Worm (Caenorhabditis elegans): Measurements from ENCODE around the gene acs-6.

DNA sequence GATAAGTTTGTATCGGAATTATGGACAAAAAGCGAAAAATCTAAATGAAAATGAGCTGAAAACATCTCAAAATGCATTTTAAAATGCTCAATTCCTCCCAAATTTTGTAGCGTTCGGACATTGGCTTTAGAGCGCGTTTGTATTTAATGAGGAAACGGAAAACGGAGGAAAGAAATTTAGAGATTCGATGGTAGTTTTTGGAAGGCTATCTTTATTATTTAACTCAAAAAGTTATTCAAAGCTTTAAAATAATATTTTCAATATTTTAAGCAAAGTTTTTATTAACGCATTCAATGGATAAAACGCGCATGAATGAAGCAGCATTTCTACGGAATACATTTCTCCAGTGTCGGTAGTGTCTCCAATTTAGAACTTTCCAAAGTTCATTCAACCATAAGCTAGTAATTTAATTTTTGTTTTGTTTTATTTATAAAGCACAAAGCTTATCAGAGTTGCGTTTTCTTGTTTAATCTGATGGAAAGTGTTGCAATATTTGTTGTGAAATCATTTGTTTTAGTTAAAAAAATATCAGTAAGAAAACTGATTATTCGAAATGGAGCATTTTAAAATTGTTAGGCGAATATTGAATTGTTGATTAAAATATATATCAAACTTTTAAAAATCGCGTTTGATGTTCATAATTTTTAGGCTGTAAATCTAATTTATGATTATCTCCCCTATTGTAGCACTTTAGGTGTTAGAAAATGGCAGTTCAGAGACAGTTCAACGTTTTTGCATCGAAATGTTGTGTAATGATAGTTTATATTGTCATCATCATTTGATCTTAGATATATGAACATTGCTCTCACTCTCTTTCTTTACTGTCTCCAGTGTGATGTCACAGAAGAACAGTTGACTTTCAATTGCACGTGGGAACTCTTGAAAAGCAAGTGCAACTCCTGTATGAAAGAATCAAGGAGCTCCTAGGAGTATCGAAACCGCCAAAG, 11.0 kb downstream of the acs-6 start:
- no peak for TF ChIP-seq Y95B8A.8 (GFP tag; IDR thresholded peaks at IDR 0.05)
- TF ChIP-seq F33H1.4 (GFP tag; IDR thresholded peaks at IDR 0.05) = no peak
- TF ChIP-seq ztf-18 (tag; optimal IDR thresholded peaks at IDR 0.05) = no peak
- no peak for TF ChIP-seq efl-1 (GFP tag; optimal IDR thresholded peaks at IDR 0.05)
